Fruit fly (Drosophila melanogaster) whole organism, embryonic: ENCODE measurements around the gene CG17111.

Source experiments
- Abd-B ChIP-seq: fragments of 200-800 bp; sonication (Bioruptor generic); optimal IDR thresholded peaks from 2 replicates; lab custom pipeline; 2018; ENCODE audit warnings: missing biosample characterization, mild to moderate bottlenecking, missing genetic modification characterization, moderate library complexity
- Bdp1 ChIP-seq: fragments of 200-800 bp; sonication (Bioruptor generic); optimal IDR thresholded peaks from 3 replicates; lab custom pipeline; 2016; ENCODE audit warnings: missing biosample characterization, missing genetic modification characterization
- CG10543 ChIP-seq: fragments of 200-800 bp; sonication (Bioruptor generic); optimal IDR thresholded peaks from 3 replicates; lab custom pipeline; 2017; ENCODE audit warnings: missing biosample characterization, mild to moderate bottlenecking, missing genetic modification characterization, moderate library complexity
- CG10565 ChIP-seq: fragments of 200-800 bp; sonication (Bioruptor generic); optimal IDR thresholded peaks from 3 replicates; lab custom pipeline; 2016; ENCODE audit warnings: missing biosample characterization, mild to moderate bottlenecking, missing genetic modification characterization
- CG11456 ChIP-seq: fragments of 200-800 bp; sonication (Bioruptor generic); IDR thresholded peaks from 3 replicates; pipeline ENCODE4 v1.3.6; 2022; ENCODE audit warnings: missing biosample characterization, missing genetic modification characterization
- CG12299 ChIP-seq: fragments of 200-800 bp; sonication (Bioruptor generic); optimal IDR thresholded peaks from 2 replicates; lab custom pipeline; 2018; ENCODE audit warnings: missing biosample characterization, mild to moderate bottlenecking, missing genetic modification characterization
- CG14965 ChIP-seq: fragments of 200-800 bp; sonication (Bioruptor generic); optimal IDR thresholded peaks from 2 replicates; lab custom pipeline; 2016; ENCODE audit warnings: missing biosample characterization, missing genetic modification characterization, borderline replicate concordance
- CG15011 ChIP-seq: fragments of 200-800 bp; sonication (Bioruptor generic); optimal IDR thresholded peaks from 3 replicates; lab custom pipeline; 2018; ENCODE audit warnings: missing biosample characterization, mild to moderate bottlenecking, missing genetic modification characterization
- CG15514 ChIP-seq: fragments of 200-800 bp; sonication (Bioruptor generic); optimal IDR thresholded peaks from 3 replicates; lab custom pipeline; 2017; ENCODE audit warnings: missing biosample characterization, missing genetic modification characterization, mild to moderate bottlenecking, moderate library complexity, missing genetic modification reagents
- CG1603 ChIP-seq: fragments of 200-800 bp; sonication (Bioruptor generic); optimal IDR thresholded peaks from 2 replicates; lab custom pipeline; 2019; ENCODE audit warnings: missing biosample characterization, mild to moderate bottlenecking, missing genetic modification characterization, moderate library complexity
- CG17612 ChIP-seq: fragments of 200-800 bp; sonication (Bioruptor generic); IDR thresholded peaks from 2 replicates; pipeline ENCODE4 v1.3.6; 2022; ENCODE audit warnings: missing biosample characterization, missing genetic modification characterization
- CG32532 ChIP-seq: fragments of 200-800 bp; sonication (Bioruptor generic); IDR thresholded peaks from 2 replicates; pipeline ENCODE4 v1.3.6; 2022; ENCODE audit warnings: missing biosample characterization, missing genetic modification characterization
- CG4282 ChIP-seq: fragments of 200-800 bp; sonication (Bioruptor generic); optimal IDR thresholded peaks from 2 replicates; lab custom pipeline; 2016; ENCODE audit warnings: missing biosample characterization, missing genetic modification characterization
- CG4854 ChIP-seq: fragments of 200-800 bp; sonication (Bioruptor generic); optimal IDR thresholded peaks from 2 replicates; lab custom pipeline; 2016; ENCODE audit warnings: missing biosample characterization, missing genetic modification characterization, inconsistent platforms
- CG7556 ChIP-seq: fragments of 200-800 bp; sonication (Bioruptor generic); optimal IDR thresholded peaks from 2 replicates; lab custom pipeline; 2017; ENCODE audit warnings: missing biosample characterization, mild to moderate bottlenecking, missing genetic modification characterization
- CG8281 ChIP-seq: fragments of 200-800 bp; sonication (Bioruptor generic); optimal IDR thresholded peaks from 2 replicates; lab custom pipeline; 2018; ENCODE audit warnings: missing biosample characterization, mild to moderate bottlenecking, missing genetic modification characterization, moderate library complexity
- CG8924 ChIP-seq: fragments of 200-800 bp; optimal IDR thresholded peaks from 3 replicates; lab custom pipeline; 2019; ENCODE audit warnings: missing biosample characterization, mild to moderate bottlenecking, missing genetic modification characterization, moderate library complexity
- Camta ChIP-seq: fragments of 200-800 bp; sonication (Bioruptor generic); optimal IDR thresholded peaks from 2 replicates; lab custom pipeline; 2016; ENCODE audit warnings: missing biosample characterization, missing genetic modification characterization
- CkIIα-i1 ChIP-seq: fragments of 200-800 bp; sonication (Bioruptor generic); IDR thresholded peaks from 2 replicates; pipeline ENCODE4 v1.3.6; 2022; ENCODE audit warnings: missing biosample characterization, missing genetic modification characterization
- HmgD ChIP-seq: fragments of 200-800 bp; sonication (Bioruptor generic); optimal IDR thresholded peaks from 3 replicates; lab custom pipeline; 2016; ENCODE audit warnings: missing biosample characterization, missing genetic modification characterization
- Kr ChIP-seq: fragments of 200-800 bp; sonication (Bioruptor generic); optimal IDR thresholded peaks from 2 replicates; lab custom pipeline; 2017; ENCODE audit warnings: missing biosample characterization, mild to moderate bottlenecking, missing genetic modification characterization
- MESR4 ChIP-seq: fragments of 200-800 bp; sonication (Bioruptor generic); optimal IDR thresholded peaks from 2 replicates; lab custom pipeline; 2018; ENCODE audit warnings: missing biosample characterization, mild to moderate bottlenecking, missing genetic modification characterization, moderate library complexity
- Mrtf ChIP-seq: fragments of 200-800 bp; sonication (Bioruptor generic); IDR thresholded peaks from 3 replicates; pipeline ENCODE4 v1.3.6; 2022; ENCODE audit warnings: missing biosample characterization, missing genetic modification characterization
- NFAT ChIP-seq: fragments of 200-800 bp; sonication (Bioruptor generic); IDR thresholded peaks from 2 replicates; pipeline ENCODE4 v1.3.6; 2022; ENCODE audit warnings: missing biosample characterization, missing genetic modification characterization
- Oaz ChIP-seq: fragments of 200-800 bp; sonication (Bioruptor generic); IDR thresholded peaks from 2 replicates; pipeline ENCODE4 v1.3.6; 2022; ENCODE audit warnings: missing biosample characterization, missing genetic modification characterization
- Spps ChIP-seq: fragments of 200-800 bp; sonication (Bioruptor generic); optimal IDR thresholded peaks from 2 replicates; lab custom pipeline; 2018; ENCODE audit warnings: missing biosample characterization, mild to moderate bottlenecking, missing genetic modification characterization
- TFAM ChIP-seq: fragments of 200-800 bp; sonication (Bioruptor generic); optimal IDR thresholded peaks from 2 replicates; lab custom pipeline; 2017; ENCODE audit warnings: missing biosample characterization, missing genetic modification characterization, inconsistent platforms
- Taf1 ChIP-seq: fragments of 200-800 bp; sonication (Bioruptor generic); IDR thresholded peaks from 2 replicates; pipeline ENCODE4 v1.3.6; 2022; ENCODE audit warnings: missing biosample characterization, missing genetic modification characterization
- YL-1 ChIP-seq: fragments of 200-800 bp; sonication (Bioruptor generic); optimal IDR thresholded peaks from 3 replicates; lab custom pipeline; 2017; ENCODE audit warnings: missing biosample characterization, mild to moderate bottlenecking, missing genetic modification characterization
- abd-A ChIP-seq: fragments of 200-800 bp; sonication (Bioruptor generic); optimal IDR thresholded peaks from 3 replicates; lab custom pipeline; 2019; ENCODE audit warnings: missing biosample characterization, mild to moderate bottlenecking, missing genetic modification characterization, moderate library complexity
- al ChIP-seq: fragments of 200-800 bp; sonication (Bioruptor generic); IDR thresholded peaks from 2 replicates; pipeline ENCODE4 v1.3.6; 2022; ENCODE audit warnings: missing biosample characterization, missing genetic modification characterization
- bcd ChIP-seq: fragments of 200-800 bp; sonication (Bioruptor generic); optimal IDR thresholded peaks from 2 replicates; lab custom pipeline; 2017; ENCODE audit warnings: missing biosample characterization, mild to moderate bottlenecking, missing genetic modification characterization
- cato ChIP-seq: fragments of 200-800 bp; sonication (Bioruptor generic); optimal IDR thresholded peaks from 2 replicates; lab custom pipeline; 2016; ENCODE audit warnings: missing biosample characterization, missing genetic modification characterization, borderline replicate concordance
- chinmo ChIP-seq: fragments of 200-800 bp; sonication (Bioruptor generic); IDR thresholded peaks from 4 replicates; pipeline ENCODE4 v1.3.6; 2022; ENCODE audit warnings: missing biosample characterization, missing genetic modification characterization; ENCODE audit not compliant: partially characterized antibody
- fu2 ChIP-seq: fragments of 200-800 bp; sonication (Bioruptor generic); optimal IDR thresholded peaks from 2 replicates; lab custom pipeline; 2016; ENCODE audit warnings: missing biosample characterization, missing genetic modification characterization
- gsb-n ChIP-seq: fragments of 200-800 bp; sonication (Bioruptor generic); optimal IDR thresholded peaks from 3 replicates; lab custom pipeline; 2018; ENCODE audit warnings: missing biosample characterization, mild to moderate bottlenecking, missing genetic modification characterization
- ind ChIP-seq: fragments of 200-800 bp; sonication (Bioruptor generic); optimal IDR thresholded peaks from 3 replicates; lab custom pipeline; 2016; ENCODE audit warnings: missing biosample characterization, missing genetic modification characterization
- jing ChIP-seq: fragments of 200-800 bp; sonication (Bioruptor generic); optimal IDR thresholded peaks from 2 replicates; lab custom pipeline; 2018; ENCODE audit warnings: missing biosample characterization, mild to moderate bottlenecking, missing genetic modification characterization
- knrl ChIP-seq: fragments of 200-800 bp; sonication (Bioruptor generic); IDR thresholded peaks from 3 replicates; pipeline ENCODE4 v1.3.6; 2022; ENCODE audit warnings: missing biosample characterization, missing genetic modification characterization; ENCODE audit not compliant: partially characterized antibody
- lab ChIP-seq: fragments of 200-800 bp; sonication (Bioruptor generic); optimal IDR thresholded peaks from 3 replicates; lab custom pipeline; 2017; ENCODE audit warnings: missing biosample characterization, missing genetic modification characterization, mild to moderate bottlenecking, moderate library complexity, missing genetic modification reagents
- onecut ChIP-seq: fragments of 200-800 bp; sonication (Bioruptor generic); IDR thresholded peaks from 2 replicates; pipeline ENCODE4 v1.3.6; 2022; ENCODE audit warnings: missing biosample characterization, missing genetic modification characterization
- pita ChIP-seq: fragments of 200-800 bp; sonication (Bioruptor generic); optimal IDR thresholded peaks from 2 replicates; lab custom pipeline; 2017; ENCODE audit warnings: missing biosample characterization, mild to moderate bottlenecking, missing genetic modification characterization
- pzg ChIP-seq: fragments of 200-800 bp; sonication (Bioruptor generic); optimal IDR thresholded peaks from 3 replicates; lab custom pipeline; 2018; ENCODE audit warnings: missing biosample characterization, mild to moderate bottlenecking, missing genetic modification characterization, moderate library complexity
- ranshi ChIP-seq: fragments of 200-800 bp; sonication (Bioruptor generic); IDR thresholded peaks from 2 replicates; pipeline ENCODE4 v1.3.6; 2022; ENCODE audit warnings: missing biosample characterization, missing genetic modification characterization
- sd ChIP-seq: fragments of 200-800 bp; sonication (Bioruptor generic); optimal IDR thresholded peaks from 3 replicates; lab custom pipeline; 2018; ENCODE audit warnings: missing biosample characterization, mild to moderate bottlenecking, missing genetic modification characterization, moderate library complexity
- shn ChIP-seq: fragments of 200-800 bp; sonication (Bioruptor generic); optimal IDR thresholded peaks from 3 replicates; lab custom pipeline; 2016; ENCODE audit warnings: missing biosample characterization, missing genetic modification characterization
- slbo ChIP-seq: fragments of 200-800 bp; sonication (Bioruptor generic); IDR thresholded peaks from 2 replicates; pipeline ENCODE4 v1.3.6; 2022; ENCODE audit warnings: missing biosample characterization, missing genetic modification characterization
- so ChIP-seq: fragments of 200-800 bp; sonication (Bioruptor generic); IDR thresholded peaks from 3 replicates; pipeline ENCODE4 v1.3.6; 2022; ENCODE audit warnings: missing biosample characterization, missing genetic modification characterization
- vvl ChIP-seq: fragments of 200-800 bp; sonication (Bioruptor generic); IDR thresholded peaks from 2 replicates; pipeline ENCODE4 v1.3.6; 2022; ENCODE audit warnings: missing biosample characterization, missing genetic modification characterization
- wor ChIP-seq: fragments of 200-800 bp; sonication (Bioruptor generic); IDR thresholded peaks from 2 replicates; pipeline ENCODE4 v1.3.6; 2022; ENCODE audit warnings: missing biosample characterization, missing genetic modification characterization
- z ChIP-seq: fragments of 200-800 bp; sonication (Bioruptor generic); IDR thresholded peaks from 3 replicates; pipeline ENCODE4 v1.3.6; 2022; ENCODE audit warnings: missing biosample characterization, missing genetic modification characterization

CG17111 gene

DNA sequence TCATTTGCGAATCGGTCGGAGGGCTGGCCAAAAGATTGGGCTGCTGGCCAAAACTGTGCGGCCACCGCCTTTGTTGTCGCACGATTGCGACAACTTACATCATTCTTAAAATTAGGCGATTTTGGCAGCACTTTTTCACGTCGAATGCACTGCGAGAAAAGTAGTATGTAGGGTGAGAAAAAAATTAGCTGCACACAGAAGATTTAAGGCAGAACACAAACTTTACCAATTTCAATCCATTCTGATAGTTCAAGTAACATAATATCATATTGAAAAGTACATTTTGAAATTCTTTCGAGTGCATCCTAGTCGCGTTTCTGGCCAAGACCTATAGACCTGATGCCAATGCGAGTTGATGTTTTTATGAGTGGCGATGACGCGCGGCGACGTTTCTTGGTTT lies 38.6 kb downstream of the CG17111 start (continued):
- TF ChIP-seq Abd-B = peak; percentile 19
- no peak for TF ChIP-seq CG8281 (tag; lab: Kevin White, UChicago)
- TF ChIP-seq Mrtf (GFP tag; lab: Robert Waterston, UW) = peak; percentile 67
- TF ChIP-seq ranshi = peak; percentile 53; the same call in 1 of the 2 replicates
- TF ChIP-seq Kr (GFP tag; lab: Kevin White, UChicago) = no peak
- peak; percentile 87 for TF ChIP-seq CG32532 (GFP tag; lab: Robert Waterston, UW)
- no peak for TF ChIP-seq Spps (tag; lab: Kevin White, UChicago)
- TF ChIP-seq chinmo (GFP tag; lab: Robert Waterston, UW) = no peak
- no peak for TF ChIP-seq CG17612 (GFP tag; lab: Robert Waterston, UW)
- TF ChIP-seq CG7556 (GFP tag; lab: Kevin White, UChicago) = peak; percentile 4
- TF ChIP-seq CG12299 = no peak
- no peak for TF ChIP-seq HmgD (GFP tag; lab: Kevin White, UChicago)
- TF ChIP-seq gsb-n (tag; lab: Kevin White, UChicago) = no peak
- peak; percentile 67; the same call in 1 of the 2 replicates for TF ChIP-seq vvl (GFP tag; lab: Robert Waterston, UW)
- TF ChIP-seq pzg (GFP tag; lab: Kevin White, UChicago) = no peak
- TF ChIP-seq MESR4 (GFP tag; lab: Kevin White, UChicago) = no peak
- no peak for TF ChIP-seq jing (GFP tag; lab: Kevin White, UChicago)
- peak; percentile 75 for TF ChIP-seq NFAT (GFP tag; lab: Robert Waterston, UW)
- peak; percentile 67; the same call in 1 of the 3 replicates for TF ChIP-seq CG11456 (GFP tag; lab: Robert Waterston, UW)
- peak; percentile 58 for TF ChIP-seq CG1603 (tag; lab: Kevin White, UChicago)
- peak; percentile 69 for TF ChIP-seq ind (GFP tag; lab: Kevin White, UChicago)
- peak; percentile 41; the same call in 1 of the 2 replicates for TF ChIP-seq Oaz (GFP tag; lab: Robert Waterston, UW)
- TF ChIP-seq CG8924 (tag; lab: Kevin White, UChicago) = peak; percentile 8
- peak; percentile 53 for TF ChIP-seq CG10543 (GFP tag; lab: Kevin White, UChicago)
- no peak for TF ChIP-seq CkIIα-i1 (GFP tag; lab: Robert Waterston, UW)
- peak; percentile 24 for TF ChIP-seq Bdp1 (GFP tag; lab: Kevin White, UChicago)
- no peak for TF ChIP-seq CG14965 (GFP tag; lab: Kevin White, UChicago)
- no peak for TF ChIP-seq z
- TF ChIP-seq cato = no peak
- peak; percentile 84 for TF ChIP-seq al (GFP tag; lab: Robert Waterston, UW)
- TF ChIP-seq sd (tag; lab: Kevin White, UChicago) = no peak
- TF ChIP-seq Camta (GFP tag; lab: Kevin White, UChicago) = no peak
- no peak for TF ChIP-seq CG4282
- TF ChIP-seq YL-1 (GFP tag; lab: Kevin White, UChicago) = no peak
- peak; percentile 84 for TF ChIP-seq slbo (GFP tag; lab: Robert Waterston, UW)
- peak; percentile 34 for TF ChIP-seq shn (GFP tag; lab: Kevin White, UChicago)
- TF ChIP-seq fu2 (GFP tag; lab: Kevin White, UChicago) = peak; percentile 54
- TF ChIP-seq bcd (GFP tag; lab: Kevin White, UChicago) = peak; percentile 63
- TF ChIP-seq CG15514 (GFP tag; lab: Kevin White, UChicago) = peak; percentile 17
- no peak for TF ChIP-seq CG15011 (GFP tag; lab: Kevin White, UChicago)
- no peak for TF ChIP-seq onecut (GFP tag; lab: Robert Waterston, UW)
- 0 out of 3 replicates have a peak, but pooled peaks have one; percentile 32 for TF ChIP-seq so (GFP tag; lab: Robert Waterston, UW)
- TF ChIP-seq CG10565 (GFP tag; lab: Kevin White, UChicago) = no peak
- TF ChIP-seq TFAM (GFP tag; lab: Kevin White, UChicago) = no peak
- no peak for TF ChIP-seq knrl
- TF ChIP-seq CG4854 (GFP tag; lab: Kevin White, UChicago) = no peak
- TF ChIP-seq wor (GFP tag; lab: Robert Waterston, UW) = no peak
- TF ChIP-seq Taf1 (GFP tag; lab: Robert Waterston, UW) = peak; percentile 67
- no peak for TF ChIP-seq abd-A
- TF ChIP-seq pita (GFP tag; lab: Kevin White, UChicago) = no peak
- TF ChIP-seq lab = peak; percentile 68
